Worm (Caenorhabditis elegans) whole organism, L1 larva: ENCODE measurements around the gene H39E23.2.

Source experiments
- C04F5.9 ChIP-seq: sonication (generic microtip); optimal IDR thresholded peaks from 2 replicates; lab custom pipeline; 2016; ENCODE audit warnings: missing genetic modification characterization, missing compliant biosample characterization
- C34B4.2 ChIP-seq: sonication (generic microtip); optimal IDR thresholded peaks from 2 replicates; lab custom pipeline; 2017; ENCODE audit warnings: mild to moderate bottlenecking, missing genetic modification characterization, missing compliant biosample characterization
- aly-2 ChIP-seq: fragments of 150-350 bp; optimal IDR thresholded peaks from 2 replicates; lab custom pipeline; 2014; ENCODE audit warnings: missing biosample characterization, missing genetic modification characterization
- ama-1 ChIP-seq: fragments of 150-350 bp; optimal IDR thresholded peaks from 2 replicates; lab custom pipeline; 2014
- ceh-63 ChIP-seq: fragments of 200-800 bp; sonication (Bioruptor generic); optimal IDR thresholded peaks from 2 replicates; lab custom pipeline; 2018; ENCODE audit warnings: mild to moderate bottlenecking, missing genetic modification characterization, missing compliant biosample characterization
- ceh-8 ChIP-seq: fragments of 200-800 bp; sonication (Bioruptor generic); optimal IDR thresholded peaks from 2 replicates; lab custom pipeline; 2018; ENCODE audit warnings: mild to moderate bottlenecking, missing genetic modification characterization, moderate library complexity, missing compliant biosample characterization
- ceh-82 ChIP-seq, 3 experiments: fragments of 150-350 bp in 1 of 3; sonication (generic microtip) in 2 of 3; optimal IDR thresholded peaks; 2 replicates each; lab custom pipeline; 2014 to 2017; ENCODE audit warnings: missing biosample characterization in 3 of 3, missing genetic modification characterization in 3 of 3
- dpl-1 ChIP-seq, 3 experiments: fragments of 150-350 bp in 2 of 3; sonication (generic microtip) in 1 of 3; optimal IDR thresholded peaks; 2 replicates each; lab custom pipeline; 2014 to 2017; ENCODE audit warnings: missing biosample characterization in 3 of 3, missing genetic modification characterization in 3 of 3, missing genetic modification reagents in 3 of 3
- dsc-1 ChIP-seq: sonication (generic microtip); optimal IDR thresholded peaks from 2 replicates; lab custom pipeline; 2016; ENCODE audit warnings: mild to moderate bottlenecking, missing genetic modification characterization, missing compliant biosample characterization
- efl-1 ChIP-seq, 4 experiments: fragments of 150-350 bp; optimal IDR thresholded peaks in 3 of 4; peaks in 1 of 4; 1 replicate in 1 of 4; 2 replicates in 3 of 4; lab custom pipeline; 2014; ENCODE audit warnings: missing biosample characterization in 2 of 4, missing genetic modification characterization in 2 of 4, missing genetic modification reagents in 2 of 4
- egl-13 ChIP-seq: sonication (generic microtip); optimal IDR thresholded peaks from 2 replicates; lab custom pipeline; 2016; ENCODE audit warnings: missing genotype, missing genetic modification reagents, missing genetic modification characterization, missing compliant biosample characterization
- egl-27 ChIP-seq, 2 experiments: fragments of 150-350 bp in 1 of 2; sonication (generic microtip); optimal IDR thresholded peaks; 3 replicates each; lab custom pipeline; 2017 to 2018; ENCODE audit warnings: missing biosample characterization in 2 of 2, missing genetic modification characterization in 2 of 2, missing genetic modification reagents in 2 of 2
- elt-2 ChIP-seq: sonication (generic microtip); optimal IDR thresholded peaks from 2 replicates; lab custom pipeline; 2016; ENCODE audit warnings: missing genetic modification characterization, mild to moderate bottlenecking, inconsistent platforms, missing compliant biosample characterization, missing genetic modification reagents
- fkh-4 ChIP-seq: sonication (generic microtip); optimal IDR thresholded peaks from 2 replicates; lab custom pipeline; 2016; ENCODE audit warnings: missing compliant biosample characterization, missing genetic modification characterization, borderline replicate concordance
- fos-1 ChIP-seq: fragments of 150-350 bp; optimal IDR thresholded peaks from 2 replicates; lab custom pipeline; 2014; ENCODE audit warnings: missing biosample characterization, missing genetic modification characterization
- grh-1 ChIP-seq: fragments of 200-800 bp; sonication (Bioruptor generic); IDR thresholded peaks from 2 replicates; pipeline ENCODE4 v1.3.6; 2022; ENCODE audit warnings: missing genetic modification reagents, missing genetic modification characterization, missing compliant biosample characterization
- hpl-2 ChIP-seq: fragments of 150-350 bp; optimal IDR thresholded peaks from 2 replicates; lab custom pipeline; 2014; ENCODE audit warnings: missing biosample characterization, missing genetic modification reagents, missing genetic modification characterization
- irx-1 ChIP-seq: sonication (generic microtip); optimal IDR thresholded peaks from 2 replicates; lab custom pipeline; 2016; ENCODE audit warnings: missing genetic modification characterization, missing compliant biosample characterization
- jun-1 ChIP-seq: fragments of 150-350 bp; optimal IDR thresholded peaks from 2 replicates; lab custom pipeline; 2014; ENCODE audit warnings: missing biosample characterization, missing genetic modification reagents, missing genetic modification characterization
- lin-14 ChIP-seq: fragments of 200-800 bp; sonication (Bioruptor generic); optimal IDR thresholded peaks from 2 replicates; lab custom pipeline; 2018; ENCODE audit warnings: mild to moderate bottlenecking, missing genetic modification characterization, moderate library complexity, missing compliant biosample characterization
- lin-35 ChIP-seq, 2 experiments: fragments of 150-350 bp; optimal IDR thresholded peaks; 2 replicates each; lab custom pipeline; 2014; ENCODE audit warnings: missing biosample characterization in 2 of 2, missing genetic modification characterization in 2 of 2, missing genetic modification reagents in 2 of 2
- lin-39 ChIP-seq: fragments of 150-350 bp; optimal IDR thresholded peaks from 2 replicates; lab custom pipeline; 2014; ENCODE audit warnings: missing biosample characterization, missing genetic modification reagents, missing genetic modification characterization
- lir-3 ChIP-seq: sonication (generic microtip); optimal IDR thresholded peaks from 2 replicates; lab custom pipeline; 2016; ENCODE audit warnings: mild to moderate bottlenecking, missing genetic modification characterization, moderate library complexity, missing compliant biosample characterization; ENCODE audit not compliant: poor library complexity
- mab-9 ChIP-seq: fragments of 200-800 bp; sonication (Bioruptor generic); IDR thresholded peaks from 2 replicates; pipeline ENCODE4 v1.3.6; 2022; ENCODE audit warnings: missing genetic modification reagents, missing genetic modification characterization, missing compliant biosample characterization
- mdl-1 ChIP-seq, 2 experiments: fragments of 150-350 bp; optimal IDR thresholded peaks; 2 replicates each; lab custom pipeline; 2014 to 2017; ENCODE audit warnings: missing biosample characterization in 2 of 2, missing genetic modification characterization in 2 of 2, inconsistent platforms in 1 of 2
- nhr-19 ChIP-seq: fragments of 200-800 bp; sonication (Bioruptor generic); conservative IDR thresholded peaks from 2 replicates; pipeline ENCODE4 v1.3.6; 2022; ENCODE audit warnings: missing genetic modification characterization, missing compliant biosample characterization
- nhr-20 ChIP-seq: sonication (generic microtip); optimal IDR thresholded peaks from 2 replicates; lab custom pipeline; 2016; ENCODE audit warnings: mild to moderate bottlenecking, missing genetic modification characterization, missing compliant biosample characterization
- nhr-237 ChIP-seq: fragments of 150-350 bp; optimal IDR thresholded peaks from 2 replicates; lab custom pipeline; 2014; ENCODE audit warnings: missing biosample characterization, missing genetic modification characterization
- nhr-71 ChIP-seq: sonication (generic microtip); optimal IDR thresholded peaks from 2 replicates; lab custom pipeline; 2016; ENCODE audit warnings: mild to moderate bottlenecking, missing genetic modification characterization, moderate library complexity, missing compliant biosample characterization
- nhr-77 ChIP-seq: fragments of 150-350 bp; optimal IDR thresholded peaks from 2 replicates; lab custom pipeline; 2014; ENCODE audit warnings: missing biosample characterization, missing genetic modification characterization
- nhr-84 ChIP-seq: sonication (generic microtip); optimal IDR thresholded peaks from 2 replicates; lab custom pipeline; 2017; ENCODE audit warnings: missing biosample characterization, missing genetic modification characterization
- nhr-90 ChIP-seq: sonication (generic microtip); optimal IDR thresholded peaks from 2 replicates; lab custom pipeline; 2016; ENCODE audit warnings: mild to moderate bottlenecking, missing genetic modification characterization, missing compliant biosample characterization; ENCODE audit not compliant: poor library complexity
- pqm-1 ChIP-seq: sonication (generic microtip); optimal IDR thresholded peaks from 3 replicates; lab custom pipeline; 2017; ENCODE audit warnings: missing biosample characterization, missing genetic modification characterization
- rnt-1 ChIP-seq: sonication (generic microtip); optimal IDR thresholded peaks from 2 replicates; lab custom pipeline; 2016; ENCODE audit warnings: mild to moderate bottlenecking, missing genetic modification characterization, moderate library complexity, missing compliant biosample characterization
- skn-1 ChIP-seq: fragments of 150-350 bp; optimal IDR thresholded peaks from 2 replicates; lab custom pipeline; 2014; ENCODE audit warnings: missing biosample characterization, missing genetic modification characterization
- snpc-4 ChIP-seq: fragments of 150-350 bp; optimal IDR thresholded peaks from 2 replicates; lab custom pipeline; 2014; ENCODE audit warnings: missing biosample characterization, missing genetic modification characterization
- snu-23 ChIP-seq: sonication (generic microtip); optimal IDR thresholded peaks from 2 replicates; lab custom pipeline; 2016; ENCODE audit warnings: missing genetic modification characterization, missing compliant biosample characterization
- sptf-1 ChIP-seq: fragments of 150-350 bp; optimal IDR thresholded peaks from 2 replicates; lab custom pipeline; 2014; ENCODE audit warnings: missing biosample characterization, missing genetic modification characterization
- swsn-7 ChIP-seq: sonication (generic microtip); optimal IDR thresholded peaks from 2 replicates; lab custom pipeline; 2016; ENCODE audit warnings: missing genetic modification characterization, missing compliant biosample characterization
- unc-130 ChIP-seq: fragments of 150-350 bp; optimal IDR thresholded peaks from 2 replicates; lab custom pipeline; 2017; ENCODE audit warnings: missing biosample characterization, missing genetic modification characterization, inconsistent platforms
- vab-15 ChIP-seq: sonication (generic microtip); optimal IDR thresholded peaks from 2 replicates; lab custom pipeline; 2017; ENCODE audit warnings: missing genotype, mild to moderate bottlenecking, missing genetic modification characterization, missing compliant biosample characterization

Gene H39E23.2

ce11 chrV:14094953-14095352 lies 15.2 kb upstream of the H39E23.2 start (continued):
- TF ChIP-seq snu-23 (GFP tag; lab: Kevin White, UChicago): peak; percentile 60
- TF ChIP-seq egl-27 (tag; optimal IDR thresholded peaks at IDR 0.05; lab: Kevin White, UChicago): no peak
- peak; percentile 46 for TF ChIP-seq nhr-90 (tag; lab: Kevin White, UChicago)
- TF ChIP-seq lir-3 (tag; lab: Kevin White, UChicago): no peak
- TF ChIP-seq dsc-1 (tag; lab: Kevin White, UChicago): no peak
- TF ChIP-seq pqm-1 (tag; lab: Kevin White, UChicago): no peak
- TF ChIP-seq nhr-84 (tag; lab: Kevin White, UChicago): no peak
- no peak for TF ChIP-seq vab-15
- no peak for TF ChIP-seq swsn-7 (tag; lab: Kevin White, UChicago)
- no peak for TF ChIP-seq aly-2 (tag; lab: Kevin White, UChicago)
- TF ChIP-seq elt-2 (tag; lab: Kevin White, UChicago): no peak
- TF ChIP-seq sptf-1 (tag; lab: Kevin White, UChicago): no peak
- no peak for TF ChIP-seq fkh-4 (tag; lab: Kevin White, UChicago)
- peak; percentile 66 for TF ChIP-seq nhr-71 (tag; lab: Kevin White, UChicago)
- peak; percentile 23; the same call in 1 of the 2 replicates for TF ChIP-seq nhr-19
- no peak for TF ChIP-seq C04F5.9 (tag; lab: Kevin White, UChicago)
- no peak for TF ChIP-seq rnt-1 (tag; lab: Kevin White, UChicago)
- peak in 1 of 2 experiments; percentile 10 for TF ChIP-seq mdl-1 (tag; optimal IDR thresholded peaks at IDR 0.05; lab: Kevin White, UChicago)
- TF ChIP-seq hpl-2: no peak
- no peak for TF ChIP-seq ceh-63 (GFP tag; lab: Kevin White, UChicago)
- TF ChIP-seq skn-1 (tag; lab: Kevin White, UChicago): no peak
- peak; percentile 84 for TF ChIP-seq lin-14 (GFP tag; lab: Kevin White, UChicago)
- TF ChIP-seq grh-1 (GFP tag; lab: Robert Waterston, UW): peak; percentile 68
- peak; percentile 77 for TF ChIP-seq nhr-20
- TF ChIP-seq unc-130: no peak
- TF ChIP-seq lin-39 (tag; lab: Kevin White, UChicago): no peak
- no peak for TF ChIP-seq C34B4.2 (tag; lab: Kevin White, UChicago)
- TF ChIP-seq efl-1 (optimal IDR thresholded peaks at IDR 0.05; lab: Kevin White, UChicago): no peak
- TF ChIP-seq efl-1 (GFP tag; optimal IDR thresholded peaks at IDR 0.05 in 1 of 2; lab: Kevin White, UChicago): peak in 1 of 2 experiments; percentile 9
- TF ChIP-seq egl-13: no peak
- no peak for TF ChIP-seq lin-35 (GFP tag; optimal IDR thresholded peaks at IDR 0.05; lab: Kevin White, UChicago)
- TF ChIP-seq dpl-1 (GFP tag; optimal IDR thresholded peaks at IDR 0.05; lab: Kevin White, UChicago): no peak
- TF ChIP-seq ceh-8 (GFP tag; lab: Kevin White, UChicago): no peak
- no peak for TF ChIP-seq ama-1
- TF ChIP-seq jun-1 (tag; lab: Kevin White, UChicago): no peak
- TF ChIP-seq ceh-82 (tag; optimal IDR thresholded peaks at IDR 0.05; lab: Kevin White, UChicago): no peak
- no peak for TF ChIP-seq nhr-237 (tag; lab: Kevin White, UChicago)
- TF ChIP-seq fos-1 (tag; lab: Kevin White, UChicago): no peak
- no peak for TF ChIP-seq mab-9 (GFP tag; lab: Robert Waterston, UW)
- no peak for TF ChIP-seq irx-1
- TF ChIP-seq nhr-77 (tag; lab: Kevin White, UChicago): no peak

ce11 chrV:14097358-14097757 lies 12.8 kb upstream of the H39E23.2 start:
- TF ChIP-seq unc-130 (no peak), nhr-90 (tag; lab: Kevin White, UChicago) (no peak), rnt-1 (tag; lab: Kevin White, UChicago) (peak; percentile 11), snpc-4 (tag; lab: Kevin White, UChicago) (peak; percentile 26)
